Fruit fly (Drosophila melanogaster) whole organism, embryonic: ENCODE results near the gene CG15012.

Source experiments
- Abd-B ChIP-seq: fragments of 200-800 bp; sonication (Bioruptor generic); optimal IDR thresholded peaks from 2 replicates; lab custom pipeline; 2018; ENCODE audit warnings: missing biosample characterization, mild to moderate bottlenecking, missing genetic modification characterization, moderate library complexity
- Antp ChIP-seq: fragments of 200-800 bp; sonication (Bioruptor generic); optimal IDR thresholded peaks from 3 replicates; lab custom pipeline; 2016; ENCODE audit warnings: missing biosample characterization, missing genetic modification characterization
- CG10979 ChIP-seq: fragments of 200-800 bp; sonication (Bioruptor generic); optimal IDR thresholded peaks from 2 replicates; lab custom pipeline; 2018; ENCODE audit warnings: missing biosample characterization, mild to moderate bottlenecking, missing genetic modification characterization, moderate library complexity
- CG11560 ChIP-seq: fragments of 200-800 bp; sonication (Bioruptor generic); IDR thresholded peaks from 3 replicates; pipeline ENCODE4 v1.3.6; 2022; ENCODE audit warnings: missing biosample characterization, missing genetic modification characterization
- CG12155 ChIP-seq: fragments of 200-800 bp; sonication (Bioruptor generic); optimal IDR thresholded peaks from 3 replicates; lab custom pipeline; 2016; ENCODE audit warnings: missing biosample characterization, missing genetic modification characterization
- CG14860 ChIP-seq: fragments of 200-800 bp; sonication (Bioruptor generic); IDR thresholded peaks from 3 replicates; pipeline ENCODE4 v1.3.6; 2022; ENCODE audit warnings: missing biosample characterization, missing genetic modification characterization; ENCODE audit not compliant: partially characterized antibody
- CG15601 ChIP-seq: fragments of 200-800 bp; sonication (Bioruptor generic); optimal IDR thresholded peaks from 3 replicates; lab custom pipeline; 2019; ENCODE audit warnings: missing biosample characterization, mild to moderate bottlenecking, missing genetic modification characterization, moderate library complexity
- CG16779 ChIP-seq: fragments of 200-800 bp; sonication (Bioruptor generic); IDR thresholded peaks from 2 replicates; pipeline ENCODE4 v1.3.6; 2022; ENCODE audit warnings: missing biosample characterization, missing genetic modification characterization
- CG16863 ChIP-seq: fragments of 200-800 bp; sonication (Bioruptor generic); optimal IDR thresholded peaks from 3 replicates; lab custom pipeline; 2016; ENCODE audit warnings: missing biosample characterization, missing genetic modification characterization
- CG17802 ChIP-seq: fragments of 200-800 bp; sonication (Bioruptor generic); optimal IDR thresholded peaks from 2 replicates; lab custom pipeline; 2018; ENCODE audit warnings: missing biosample characterization, mild to moderate bottlenecking, missing genetic modification characterization, moderate library complexity
- CG18011 ChIP-seq: fragments of 200-800 bp; sonication (Bioruptor generic); optimal IDR thresholded peaks from 2 replicates; lab custom pipeline; 2017; ENCODE audit warnings: missing biosample characterization, missing genetic modification characterization, mild to moderate bottlenecking, moderate library complexity, missing genotype
- CG30020 ChIP-seq: fragments of 200-800 bp; optimal IDR thresholded peaks from 2 replicates; lab custom pipeline; 2019; ENCODE audit warnings: missing biosample characterization, mild to moderate bottlenecking, missing genetic modification characterization, moderate library complexity
- CG31388 ChIP-seq: fragments of 200-800 bp; sonication (Bioruptor generic); optimal IDR thresholded peaks from 2 replicates; lab custom pipeline; 2016; ENCODE audit warnings: missing biosample characterization, missing genetic modification characterization
- CG34376 ChIP-seq: fragments of 200-800 bp; sonication (Bioruptor generic); optimal IDR thresholded peaks from 2 replicates; lab custom pipeline; 2018; ENCODE audit warnings: missing biosample characterization, mild to moderate bottlenecking, missing genetic modification characterization
- CG42726 ChIP-seq: fragments of 200-800 bp; sonication (Bioruptor generic); IDR thresholded peaks from 2 replicates; pipeline ENCODE4 v1.3.6; 2022; ENCODE audit warnings: missing biosample characterization, missing genetic modification characterization; ENCODE audit not compliant: partially characterized antibody
- CG4360 ChIP-seq: fragments of 200-800 bp; sonication (Bioruptor generic); IDR thresholded peaks from 2 replicates; pipeline ENCODE4 v1.3.6; 2022; ENCODE audit warnings: missing biosample characterization, missing genetic modification characterization
- CG5245 ChIP-seq: fragments of 200-800 bp; sonication (Bioruptor generic); optimal IDR thresholded peaks from 3 replicates; lab custom pipeline; 2016; ENCODE audit warnings: missing biosample characterization, missing genetic modification characterization
- CG6654 ChIP-seq: fragments of 200-800 bp; sonication (Bioruptor generic); optimal IDR thresholded peaks from 2 replicates; lab custom pipeline; 2017; ENCODE audit warnings: missing biosample characterization, mild to moderate bottlenecking, missing genetic modification characterization
- CG7963 ChIP-seq: fragments of 200-800 bp; sonication (Bioruptor generic); IDR thresholded peaks from 3 replicates; pipeline ENCODE4 v1.3.6; 2022; ENCODE audit warnings: missing biosample characterization, missing genetic modification characterization; ENCODE audit not compliant: partially characterized antibody
- CG8359 ChIP-seq: fragments of 200-800 bp; sonication (Bioruptor generic); optimal IDR thresholded peaks from 2 replicates; lab custom pipeline; 2017; ENCODE audit warnings: missing biosample characterization, mild to moderate bottlenecking, missing genetic modification characterization, borderline replicate concordance
- CG9609 ChIP-seq: fragments of 200-800 bp; sonication (Bioruptor generic); optimal IDR thresholded peaks from 3 replicates; lab custom pipeline; 2016; ENCODE audit warnings: missing biosample characterization, missing genetic modification characterization
- D19B ChIP-seq: fragments of 200-800 bp; sonication (Bioruptor generic); optimal IDR thresholded peaks from 2 replicates; lab custom pipeline; 2017; ENCODE audit warnings: missing biosample characterization, mild to moderate bottlenecking, missing genetic modification characterization
- Dfd ChIP-seq, 2 experiments: fragments of >200 bp; optimal IDR thresholded peaks; 2 replicates each; lab custom pipeline; 2017; ENCODE audit warnings: missing biosample characterization in 2 of 2, missing genetic modification characterization in 2 of 2
- Fer1 ChIP-seq: fragments of 200-800 bp; sonication (Bioruptor generic); optimal IDR thresholded peaks from 2 replicates; lab custom pipeline; 2017; ENCODE audit warnings: missing biosample characterization, mild to moderate bottlenecking, missing genetic modification characterization
- Fer2 ChIP-seq: fragments of 200-800 bp; sonication (Bioruptor generic); optimal IDR thresholded peaks from 2 replicates; lab custom pipeline; 2018; ENCODE audit warnings: missing biosample characterization, mild to moderate bottlenecking, missing genetic modification characterization, moderate library complexity
- H15 ChIP-seq: fragments of 200-800 bp; sonication (Bioruptor generic); IDR thresholded peaks from 3 replicates; pipeline ENCODE4 v1.3.6; 2022; ENCODE audit warnings: missing biosample characterization, missing genetic modification characterization
- HLHmδ ChIP-seq: fragments of 200-800 bp; sonication (Bioruptor generic); optimal IDR thresholded peaks from 2 replicates; lab custom pipeline; 2018; ENCODE audit warnings: missing biosample characterization, mild to moderate bottlenecking, missing genetic modification characterization, moderate library complexity
- HmgZ ChIP-seq: fragments of 200-800 bp; sonication (Bioruptor generic); optimal IDR thresholded peaks from 2 replicates; lab custom pipeline; 2018; ENCODE audit warnings: missing biosample characterization, mild to moderate bottlenecking, missing genetic modification characterization
- Hmr ChIP-seq: fragments of 200-800 bp; sonication (Bioruptor generic); optimal IDR thresholded peaks from 3 replicates; lab custom pipeline; 2017; ENCODE audit warnings: mild to moderate bottlenecking, missing biosample characterization, missing genetic modification reagents, missing genetic modification characterization
- NfI ChIP-seq: fragments of 200-800 bp; sonication (Bioruptor generic); optimal IDR thresholded peaks from 3 replicates; lab custom pipeline; 2018; ENCODE audit warnings: missing biosample characterization, mild to moderate bottlenecking, missing genetic modification characterization, moderate library complexity
- bowl ChIP-seq: fragments of 200-800 bp; sonication (Bioruptor generic); IDR thresholded peaks from 2 replicates; pipeline ENCODE4 v1.3.6; 2022; ENCODE audit warnings: missing biosample characterization, missing genetic modification characterization
- cg ChIP-seq: fragments of 200-800 bp; sonication (Bioruptor generic); optimal IDR thresholded peaks from 3 replicates; lab custom pipeline; 2019; ENCODE audit warnings: missing biosample characterization, mild to moderate bottlenecking, missing genetic modification characterization, moderate library complexity
- chm ChIP-seq: fragments of 200-800 bp; sonication (Bioruptor generic); IDR thresholded peaks from 2 replicates; pipeline ENCODE4 v1.3.6; 2022; ENCODE audit warnings: missing biosample characterization, missing genetic modification characterization
- dmrt99B ChIP-seq: fragments of 200-800 bp; sonication (Bioruptor generic); optimal IDR thresholded peaks from 2 replicates; lab custom pipeline; 2018; ENCODE audit warnings: missing biosample characterization, mild to moderate bottlenecking, missing genetic modification characterization, moderate library complexity
- dpn ChIP-seq, 2 experiments: fragments of 200-800 bp; sonication (Bioruptor generic); optimal IDR thresholded peaks; 3 replicates each; lab custom pipeline; 2016; ENCODE audit warnings: missing biosample characterization in 2 of 2, missing genetic modification characterization in 2 of 2
- fd102C ChIP-seq: fragments of 200-800 bp; sonication (Bioruptor generic); optimal IDR thresholded peaks from 2 replicates; lab custom pipeline; 2018; ENCODE audit warnings: missing biosample characterization, mild to moderate bottlenecking, missing genetic modification characterization, moderate library complexity
- hkb ChIP-seq, 2 experiments: fragments of 200-800 bp in 1 of 2; fragments of >200 bp in 1 of 2; sonication (Bioruptor generic) in 1 of 2; IDR thresholded peaks in 1 of 2; optimal IDR thresholded peaks in 1 of 2; 2 replicates each; pipeline versions ENCODE4 v1.3.6 to Lab custom; 2017 to 2022; ENCODE audit warnings: missing biosample characterization in 1 of 2, missing genetic modification characterization in 1 of 2
- hth ChIP-seq: fragments of >200 bp; optimal IDR thresholded peaks from 2 replicates; lab custom pipeline; 2017; ENCODE audit warnings: inconsistent platforms
- jigr1 ChIP-seq: fragments of 200-800 bp; sonication (Bioruptor generic); IDR thresholded peaks from 3 replicates; pipeline ENCODE4 v1.3.6; 2022; ENCODE audit warnings: missing biosample characterization, missing genetic modification characterization
- jumu ChIP-seq: fragments of 200-800 bp; sonication (Bioruptor generic); optimal IDR thresholded peaks from 3 replicates; lab custom pipeline; 2016; ENCODE audit warnings: missing biosample characterization, missing genetic modification characterization
- kay ChIP-seq: fragments of 200-800 bp; sonication (Bioruptor generic); optimal IDR thresholded peaks from 2 replicates; lab custom pipeline; 2016; ENCODE audit warnings: missing biosample characterization, missing genetic modification characterization
- luna ChIP-seq: fragments of 200-800 bp; sonication (Bioruptor generic); optimal IDR thresholded peaks from 2 replicates; lab custom pipeline; 2016; ENCODE audit warnings: missing biosample characterization, missing genetic modification characterization
- peb ChIP-seq: fragments of 200-800 bp; sonication (Bioruptor generic); IDR thresholded peaks from 2 replicates; pipeline ENCODE4 v1.3.6; 2022; ENCODE audit warnings: missing biosample characterization, missing genetic modification characterization
- pros ChIP-seq: fragments of 200-800 bp; sonication (Bioruptor generic); optimal IDR thresholded peaks from 3 replicates; lab custom pipeline; 2019; ENCODE audit warnings: missing biosample characterization, mild to moderate bottlenecking, missing genetic modification characterization, moderate library complexity
- run ChIP-seq: fragments of 200-800 bp; sonication (Bioruptor generic); optimal IDR thresholded peaks from 3 replicates; lab custom pipeline; 2018; ENCODE audit warnings: missing biosample characterization, mild to moderate bottlenecking, missing genetic modification characterization
- sens ChIP-seq: fragments of 200-800 bp; sonication (Bioruptor generic); peaks from one replicate; lab custom pipeline; 2016; ENCODE audit warnings: missing biosample characterization, missing genetic modification characterization
- sim ChIP-seq: fragments of 200-800 bp; sonication (Bioruptor generic); IDR thresholded peaks from 2 replicates; pipeline ENCODE4 v1.3.6; 2022; ENCODE audit warnings: missing biosample characterization, missing genetic modification characterization
- slou ChIP-seq: fragments of 200-800 bp; sonication (Bioruptor generic); optimal IDR thresholded peaks from 3 replicates; lab custom pipeline; 2016; ENCODE audit warnings: missing biosample characterization, missing genetic modification characterization
- tna ChIP-seq: fragments of 200-800 bp; sonication (Bioruptor generic); IDR thresholded peaks from 2 replicates; pipeline ENCODE4 v1.3.6; 2022; ENCODE audit warnings: missing biosample characterization, missing genetic modification characterization; ENCODE audit not compliant: partially characterized antibody
- zfh2 ChIP-seq: fragments of 200-800 bp; sonication (Bioruptor generic); optimal IDR thresholded peaks from 2 replicates; lab custom pipeline; 2016; ENCODE audit warnings: missing biosample characterization, missing genetic modification characterization

The CG15012 gene

DNA sequence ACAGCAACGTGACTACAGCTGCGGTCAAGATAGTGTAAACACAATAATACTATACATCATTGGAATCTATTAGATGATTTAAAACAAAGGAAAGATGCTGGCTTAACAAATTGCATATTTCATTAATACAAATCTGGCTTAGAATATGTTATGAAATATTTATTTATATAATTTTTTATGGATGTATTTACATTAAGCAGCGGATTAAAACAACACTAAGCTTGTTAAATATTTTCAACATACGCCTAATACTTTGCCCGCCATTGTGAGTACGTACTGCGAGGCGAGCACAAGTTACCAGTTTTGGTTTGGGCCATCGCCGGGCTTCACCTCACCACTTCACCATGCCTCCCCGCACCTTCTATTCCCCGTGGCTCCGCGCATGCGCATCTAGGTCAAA, 22.1 kb downstream of the CG15012 start (continued):
- TF ChIP-seq kay (no peak), CG16779 (GFP tag; lab: Robert Waterston, UW) (no peak), CG15601 (tag; lab: Kevin White, UChicago) (peak; percentile 74), CG12155 (GFP tag; lab: Kevin White, UChicago) (no peak), CG34376 (no peak), NfI (GFP tag; lab: Kevin White, UChicago) (peak; percentile 65), fd102C (no peak), hth (no peak), run (tag; lab: Kevin White, UChicago) (peak; percentile 72), CG14860 (no peak), luna (GFP tag; lab: Kevin White, UChicago) (no peak), Antp (GFP tag; lab: Kevin White, UChicago) (no peak), CG7963 (GFP tag; lab: Robert Waterston, UW) (no peak), CG9609 (GFP tag; lab: Kevin White, UChicago) (no peak), H15 (GFP tag; lab: Robert Waterston, UW) (peak; percentile 42; the same call in 1 of the 3 replicates), chm (GFP tag; lab: Robert Waterston, UW) (no peak), dpn (GFP tag; optimal IDR thresholded peaks at IDR 0.05; lab: Kevin White, UChicago) (peak in 1 of 2 experiments; percentile 40), HmgZ (peak; percentile 44), CG10979 (tag; lab: Kevin White, UChicago) (peak; percentile 82), Abd-B (GFP tag; lab: Kevin White, UChicago) (peak; percentile 65), Hmr (GFP tag; lab: Kevin White, UChicago) (peak; percentile 65), dmrt99B (tag; lab: Kevin White, UChicago) (peak; percentile 85), CG18011 (GFP tag; lab: Kevin White, UChicago) (peak; percentile 32), tna (GFP tag; lab: Robert Waterston, UW) (no peak), CG17802 (no peak), Dfd (GFP tag; optimal IDR thresholded peaks at IDR 0.05; lab: Kevin White, UChicago) (no peak), CG5245 (GFP tag; lab: Kevin White, UChicago) (peak; percentile 34), HLHmδ (GFP tag; lab: Kevin White, UChicago) (no peak), sim (0 out of 2 replicates have a peak, but pooled peaks have one; percentile 35), CG16863 (GFP tag; lab: Kevin White, UChicago) (no peak), bowl (GFP tag; lab: Robert Waterston, UW) (no peak), CG11560 (tag; lab: Robert Waterston, UW) (no peak; the same call in 2 of the 3 replicates), jigr1 (GFP tag; lab: Robert Waterston, UW) (peak; percentile 43; the same call in 1 of the 3 replicates), CG42726 (GFP tag; lab: Robert Waterston, UW) (no peak), jumu (GFP tag; lab: Kevin White, UChicago) (no peak), sens (GFP tag; lab: Kevin White, UChicago) (peak; percentile 55), cg (GFP tag; lab: Kevin White, UChicago) (no peak), D19B (GFP tag; lab: Kevin White, UChicago) (no peak), Fer1 (peak; percentile 79), hkb (optimal IDR thresholded peaks at IDR 0.05; lab: Kevin White, UChicago) (no peak), hkb (GFP tag; IDR thresholded peaks at IDR 0.05; lab: Robert Waterston, UW) (peak; percentile 84), peb (peak; percentile 7; the same call in 1 of the 2 replicates), CG30020 (tag; lab: Kevin White, UChicago) (peak; percentile 29), CG8359 (GFP tag; lab: Kevin White, UChicago) (peak; percentile 15), CG31388 (GFP tag; lab: Kevin White, UChicago) (no peak), CG4360 (GFP tag; lab: Robert Waterston, UW) (no peak), CG6654 (GFP tag; lab: Kevin White, UChicago) (no peak), pros (GFP tag; lab: Kevin White, UChicago) (no peak), zfh2 (GFP tag; lab: Kevin White, UChicago) (no peak), slou (GFP tag; lab: Kevin White, UChicago) (no peak), Fer2 (tag; lab: Kevin White, UChicago) (peak; percentile 16)
